Worm (Caenorhabditis elegans) whole organism, L1 larva: ENCODE measurements around the gene acs-6.

Source experiments
- C04F5.9 ChIP-seq: sonication (generic microtip); optimal IDR thresholded peaks from 2 replicates; lab custom pipeline; 2016; ENCODE audit warnings: missing genetic modification characterization, missing compliant biosample characterization
- alr-1 ChIP-seq: fragments of 200-800 bp; sonication (Bioruptor generic); optimal IDR thresholded peaks from 2 replicates; lab custom pipeline; 2018; ENCODE audit warnings: borderline replicate concordance, mild to moderate bottlenecking, missing genetic modification characterization, missing compliant biosample characterization
- aly-2 ChIP-seq: fragments of 150-350 bp; optimal IDR thresholded peaks from 2 replicates; lab custom pipeline; 2014; ENCODE audit warnings: missing biosample characterization, missing genetic modification characterization
- blmp-1 ChIP-seq: fragments of 150-350 bp; optimal IDR thresholded peaks from 2 replicates; lab custom pipeline; 2014; ENCODE audit warnings: missing biosample characterization, missing genetic modification characterization
- ceh-82 ChIP-seq, 3 experiments: fragments of 150-350 bp in 1 of 3; sonication (generic microtip) in 2 of 3; optimal IDR thresholded peaks; 2 replicates each; lab custom pipeline; 2014 to 2017; ENCODE audit warnings: missing biosample characterization in 3 of 3, missing genetic modification characterization in 3 of 3
- ceh-88 ChIP-seq: fragments of 200-800 bp; sonication (Bioruptor generic); IDR thresholded peaks from 2 replicates; pipeline ENCODE4 v1.3.6; 2022; ENCODE audit warnings: missing genetic modification characterization, missing compliant biosample characterization
- dsc-1 ChIP-seq: sonication (generic microtip); optimal IDR thresholded peaks from 2 replicates; lab custom pipeline; 2016; ENCODE audit warnings: mild to moderate bottlenecking, missing genetic modification characterization, missing compliant biosample characterization
- efl-1 ChIP-seq, 4 experiments: fragments of 150-350 bp; optimal IDR thresholded peaks in 3 of 4; peaks in 1 of 4; 1 replicate in 1 of 4; 2 replicates in 3 of 4; lab custom pipeline; 2014; ENCODE audit warnings: missing biosample characterization in 2 of 4, missing genetic modification characterization in 2 of 4, missing genetic modification reagents in 2 of 4
- egl-13 ChIP-seq: sonication (generic microtip); optimal IDR thresholded peaks from 2 replicates; lab custom pipeline; 2016; ENCODE audit warnings: missing genotype, missing genetic modification reagents, missing genetic modification characterization, missing compliant biosample characterization
- elt-2 ChIP-seq: sonication (generic microtip); optimal IDR thresholded peaks from 2 replicates; lab custom pipeline; 2016; ENCODE audit warnings: missing genetic modification characterization, mild to moderate bottlenecking, inconsistent platforms, missing compliant biosample characterization, missing genetic modification reagents
- elt-3 ChIP-seq, 6 experiments: fragments of 150-350 bp in 1 of 6; sonication (generic microtip); optimal IDR thresholded peaks; 2 replicates each; lab custom pipeline; 2017 to 2018; ENCODE audit warnings: missing biosample characterization in 6 of 6, missing genetic modification characterization in 6 of 6, inconsistent platforms in 1 of 6
- hpl-2 ChIP-seq: fragments of 150-350 bp; optimal IDR thresholded peaks from 2 replicates; lab custom pipeline; 2014; ENCODE audit warnings: missing biosample characterization, missing genetic modification reagents, missing genetic modification characterization
- irx-1 ChIP-seq: sonication (generic microtip); optimal IDR thresholded peaks from 2 replicates; lab custom pipeline; 2016; ENCODE audit warnings: missing genetic modification characterization, missing compliant biosample characterization
- lin-15B ChIP-seq: fragments of 150-350 bp; sonication (generic microtip); optimal IDR thresholded peaks from 3 replicates; lab custom pipeline; 2014; ENCODE audit warnings: missing biosample characterization, missing genetic modification characterization
- lin-35 ChIP-seq, 2 experiments: fragments of 150-350 bp; optimal IDR thresholded peaks; 2 replicates each; lab custom pipeline; 2014; ENCODE audit warnings: missing biosample characterization in 2 of 2, missing genetic modification characterization in 2 of 2, missing genetic modification reagents in 2 of 2
- lir-3 ChIP-seq: sonication (generic microtip); optimal IDR thresholded peaks from 2 replicates; lab custom pipeline; 2016; ENCODE audit warnings: mild to moderate bottlenecking, missing genetic modification characterization, moderate library complexity, missing compliant biosample characterization; ENCODE audit not compliant: poor library complexity
- mab-9 ChIP-seq: fragments of 200-800 bp; sonication (Bioruptor generic); IDR thresholded peaks from 2 replicates; pipeline ENCODE4 v1.3.6; 2022; ENCODE audit warnings: missing genetic modification reagents, missing genetic modification characterization, missing compliant biosample characterization
- mdl-1 ChIP-seq, 2 experiments: fragments of 150-350 bp; optimal IDR thresholded peaks; 2 replicates each; lab custom pipeline; 2014 to 2017; ENCODE audit warnings: missing biosample characterization in 2 of 2, missing genetic modification characterization in 2 of 2, inconsistent platforms in 1 of 2
- mef-2 ChIP-seq: fragments of 150-350 bp; optimal IDR thresholded peaks from 2 replicates; lab custom pipeline; 2014; ENCODE audit warnings: missing biosample characterization, missing genetic modification characterization
- nhr-19 ChIP-seq: fragments of 200-800 bp; sonication (Bioruptor generic); conservative IDR thresholded peaks from 2 replicates; pipeline ENCODE4 v1.3.6; 2022; ENCODE audit warnings: missing genetic modification characterization, missing compliant biosample characterization
- nhr-20 ChIP-seq: sonication (generic microtip); optimal IDR thresholded peaks from 2 replicates; lab custom pipeline; 2016; ENCODE audit warnings: mild to moderate bottlenecking, missing genetic modification characterization, missing compliant biosample characterization
- nhr-28 ChIP-seq: fragments of 150-350 bp; optimal IDR thresholded peaks from 2 replicates; lab custom pipeline; 2014; ENCODE audit warnings: missing biosample characterization, missing genetic modification characterization
- nhr-47 ChIP-seq: sonication (generic microtip); optimal IDR thresholded peaks from 2 replicates; lab custom pipeline; 2016; ENCODE audit warnings: mild to moderate bottlenecking, missing genetic modification characterization, moderate library complexity, missing compliant biosample characterization
- nhr-76 ChIP-seq: sonication (generic microtip); optimal IDR thresholded peaks from 2 replicates; lab custom pipeline; 2017; ENCODE audit warnings: missing biosample characterization, missing genetic modification characterization
- nhr-77 ChIP-seq: fragments of 150-350 bp; optimal IDR thresholded peaks from 2 replicates; lab custom pipeline; 2014; ENCODE audit warnings: missing biosample characterization, missing genetic modification characterization
- pax-3 ChIP-seq: fragments of 200-800 bp; sonication (Bioruptor generic); optimal IDR thresholded peaks from 2 replicates; lab custom pipeline; 2018; ENCODE audit warnings: mild to moderate bottlenecking, missing genetic modification characterization, moderate library complexity, missing compliant biosample characterization
- pqm-1 ChIP-seq: sonication (generic microtip); optimal IDR thresholded peaks from 3 replicates; lab custom pipeline; 2017; ENCODE audit warnings: missing biosample characterization, missing genetic modification characterization
- rnt-1 ChIP-seq: sonication (generic microtip); optimal IDR thresholded peaks from 2 replicates; lab custom pipeline; 2016; ENCODE audit warnings: mild to moderate bottlenecking, missing genetic modification characterization, moderate library complexity, missing compliant biosample characterization
- snpc-4 ChIP-seq: fragments of 150-350 bp; optimal IDR thresholded peaks from 2 replicates; lab custom pipeline; 2014; ENCODE audit warnings: missing biosample characterization, missing genetic modification characterization
- tbx-2 ChIP-seq: sonication (generic microtip); optimal IDR thresholded peaks from 2 replicates; lab custom pipeline; 2016; ENCODE audit warnings: missing genetic modification characterization, missing compliant biosample characterization
- unc-62 ChIP-seq: fragments of 150-350 bp; optimal IDR thresholded peaks from 2 replicates; lab custom pipeline; 2014; ENCODE audit warnings: missing biosample characterization, missing genetic modification reagents, missing genetic modification characterization
- unc-86 ChIP-seq: sonication (generic microtip); optimal IDR thresholded peaks from 2 replicates; lab custom pipeline; 2016; ENCODE audit warnings: missing genetic modification characterization, missing compliant biosample characterization
- zag-1 ChIP-seq: fragments of 150-350 bp; optimal IDR thresholded peaks from 2 replicates; lab custom pipeline; 2014; ENCODE audit warnings: missing biosample characterization, missing genetic modification characterization

The acs-6 gene

DNA sequence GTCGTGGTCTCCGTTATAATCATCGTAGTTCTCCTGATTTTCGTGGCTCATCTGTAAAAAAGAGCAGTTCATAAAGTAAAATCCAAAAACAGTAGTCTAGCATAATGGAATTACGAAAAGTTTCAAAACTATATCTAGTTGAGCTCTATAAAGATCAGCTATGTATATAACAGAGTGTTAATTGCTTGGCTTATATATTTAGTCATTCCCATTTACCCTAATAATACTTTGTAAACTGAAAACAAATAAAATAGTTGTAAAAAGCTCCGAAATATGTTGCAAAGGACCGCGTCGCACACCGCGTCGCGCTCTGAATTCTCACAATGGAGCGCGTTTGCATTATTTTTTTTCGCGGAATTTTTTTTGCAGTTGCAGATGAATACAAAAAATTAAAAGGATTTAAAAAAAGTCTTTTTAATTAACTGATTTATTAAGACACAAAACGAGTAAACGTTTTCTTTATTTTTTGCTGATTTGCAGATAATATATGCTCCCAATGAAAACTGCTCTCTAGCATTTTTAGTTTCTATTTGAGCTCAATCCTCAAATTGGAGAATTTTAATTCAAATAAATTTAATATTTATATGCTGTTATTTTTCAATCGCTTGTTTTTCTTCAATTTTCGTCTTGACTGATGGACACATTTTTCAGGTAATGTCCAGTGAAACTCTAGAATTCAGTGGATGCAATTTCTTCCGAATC, 11.7 kb upstream of the acs-6 start, which contains the start of the genes tcer-1 and ZK1127.5 (continued):
- TF ChIP-seq rnt-1 (peak; percentile 44), blmp-1 (tag; lab: Kevin White, UChicago) (peak; percentile 57), pax-3 (tag; lab: Kevin White, UChicago) (no peak), nhr-77 (no peak), nhr-47 (tag; lab: Kevin White, UChicago) (peak; percentile 56), nhr-20 (tag; lab: Kevin White, UChicago) (peak; percentile 58), lin-35 (GFP tag; optimal IDR thresholded peaks at IDR 0.05; lab: Kevin White, UChicago) (peak; percentile 58 to 82), efl-1 (optimal IDR thresholded peaks at IDR 0.05; lab: Kevin White, UChicago) (peak; percentile 66 to 78), efl-1 (GFP tag; optimal IDR thresholded peaks at IDR 0.05 in 1 of 2; lab: Kevin White, UChicago) (peak; percentile 69 to 94), lin-15B (tag; lab: Kevin White, UChicago) (peak; percentile 73), unc-86 (no peak)

DNA sequence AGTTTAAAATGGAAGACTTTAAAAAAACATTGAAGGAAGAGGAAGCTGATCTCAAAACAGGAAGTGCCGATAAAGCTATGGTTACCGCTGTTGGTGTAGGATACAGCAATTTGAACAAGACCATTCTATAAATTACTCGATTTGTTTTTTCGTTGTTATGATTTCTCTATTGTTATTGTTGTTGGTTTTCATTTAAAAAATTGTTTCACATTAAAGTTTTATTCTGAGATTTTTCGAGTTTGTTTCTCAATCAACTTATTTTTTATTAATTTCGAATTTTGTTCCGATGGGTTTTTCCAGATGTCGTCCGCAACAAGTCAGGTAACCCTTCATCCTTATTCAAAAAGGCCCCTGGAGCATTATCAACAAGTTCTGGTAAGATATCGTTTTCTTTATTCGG, 10.1 kb upstream of the acs-6 start, which contains the start of gene ZK1127.12:
ZK1127.12 (plus strand) TSS at position 301 of the 400 bp plus-strand sequence.
- TF ChIP-seq ceh-88 (GFP tag; lab: Robert Waterston, UW) (no peak), tbx-2 (tag; lab: Kevin White, UChicago) (no peak), lir-3 (no peak), rnt-1 (no peak), ceh-82 (tag; optimal IDR thresholded peaks at IDR 0.05; lab: Kevin White, UChicago) (no peak), pax-3 (tag; lab: Kevin White, UChicago) (no peak), snpc-4 (tag; lab: Kevin White, UChicago) (no peak), irx-1 (tag; lab: Kevin White, UChicago) (no peak), egl-13 (tag; lab: Kevin White, UChicago) (no peak), hpl-2 (GFP tag; lab: Kevin White, UChicago) (no peak), nhr-20 (tag; lab: Kevin White, UChicago) (no peak), nhr-76 (tag; lab: Kevin White, UChicago) (no peak), elt-3 (tag; optimal IDR thresholded peaks at IDR 0.05; lab: Kevin White, UChicago) (no peak), unc-86 (no peak), C04F5.9 (tag; lab: Kevin White, UChicago) (no peak), dsc-1 (tag; lab: Kevin White, UChicago) (no peak)

DNA sequence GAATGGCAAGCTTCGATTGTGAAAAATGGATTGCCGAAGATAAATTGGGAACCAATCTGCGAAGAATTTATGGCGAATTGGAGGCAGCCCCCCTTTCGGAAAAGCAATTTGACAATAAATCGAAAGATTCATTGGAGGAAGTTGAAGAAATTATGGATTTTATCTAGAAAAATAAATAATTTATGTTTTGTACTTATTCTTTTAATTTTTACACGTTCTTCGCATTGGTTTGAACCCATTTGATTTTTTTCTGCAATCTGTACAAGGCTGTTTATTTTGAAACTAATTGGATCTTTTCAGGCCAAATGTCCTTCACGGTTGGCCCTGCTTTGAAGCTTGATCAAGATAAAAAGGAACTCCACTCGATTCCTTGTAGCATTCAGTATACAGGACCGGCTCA, 8.8 kb upstream of the acs-6 start, which contains the start of gene ZK1127.13:
ZK1127.13 (plus strand) TSS at position 301 of the 400 bp plus-strand sequence.
- no peak for TF ChIP-seq mab-9
- no peak for TF ChIP-seq elt-3 (tag; optimal IDR thresholded peaks at IDR 0.05; lab: Kevin White, UChicago)
- no peak for TF ChIP-seq efl-1 (optimal IDR thresholded peaks at IDR 0.05; lab: Kevin White, UChicago)
- TF ChIP-seq efl-1 (GFP tag; optimal IDR thresholded peaks at IDR 0.05 in 1 of 2; lab: Kevin White, UChicago): peak in 1 of 2 experiments; percentile 67

DNA sequence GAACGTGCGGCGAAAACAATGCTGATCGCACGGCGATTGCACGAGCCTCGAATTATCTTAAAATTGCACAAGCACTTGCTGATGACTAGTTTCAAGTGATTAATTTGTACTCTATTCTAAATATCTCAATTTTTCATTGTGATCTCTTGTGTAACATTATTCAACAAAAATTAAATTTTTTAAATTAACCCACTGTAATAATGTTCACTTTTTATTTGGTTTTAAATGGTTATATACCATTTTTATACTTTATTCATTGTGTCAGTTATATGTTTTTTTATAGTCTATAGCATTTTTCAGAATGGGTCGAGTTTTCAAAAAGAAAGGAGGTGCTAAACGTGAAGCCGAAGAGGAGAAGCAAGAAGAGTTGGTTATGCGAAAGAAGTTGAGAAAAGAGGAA, 8.2 kb upstream of the acs-6 start, which contains the start of gene ZK1127.4:
ZK1127.4 (plus strand) TSS at position 301 of the 400 bp plus-strand sequence.
- TF ChIP-seq nhr-19 (no peak), C04F5.9 (tag; lab: Kevin White, UChicago) (no peak), elt-2 (tag; lab: Kevin White, UChicago) (no peak), nhr-76 (tag; lab: Kevin White, UChicago) (no peak), mef-2 (tag; lab: Kevin White, UChicago) (no peak), rnt-1 (no peak), zag-1 (tag; lab: Kevin White, UChicago) (no peak), tbx-2 (tag; lab: Kevin White, UChicago) (no peak), ceh-88 (GFP tag; lab: Robert Waterston, UW) (no peak), alr-1 (tag; lab: Kevin White, UChicago) (no peak), ceh-82 (tag; optimal IDR thresholded peaks at IDR 0.05; lab: Kevin White, UChicago) (no peak), pqm-1 (tag; lab: Kevin White, UChicago) (no peak), mdl-1 (tag; optimal IDR thresholded peaks at IDR 0.05; lab: Kevin White, UChicago) (no peak), mab-9 (no peak), unc-62 (no peak), aly-2 (tag; lab: Kevin White, UChicago) (no peak), nhr-28 (no peak), hpl-2 (GFP tag; lab: Kevin White, UChicago) (no peak)
